Fruit fly (Drosophila melanogaster): ENCODE results near the gene Orc2.

DNA sequence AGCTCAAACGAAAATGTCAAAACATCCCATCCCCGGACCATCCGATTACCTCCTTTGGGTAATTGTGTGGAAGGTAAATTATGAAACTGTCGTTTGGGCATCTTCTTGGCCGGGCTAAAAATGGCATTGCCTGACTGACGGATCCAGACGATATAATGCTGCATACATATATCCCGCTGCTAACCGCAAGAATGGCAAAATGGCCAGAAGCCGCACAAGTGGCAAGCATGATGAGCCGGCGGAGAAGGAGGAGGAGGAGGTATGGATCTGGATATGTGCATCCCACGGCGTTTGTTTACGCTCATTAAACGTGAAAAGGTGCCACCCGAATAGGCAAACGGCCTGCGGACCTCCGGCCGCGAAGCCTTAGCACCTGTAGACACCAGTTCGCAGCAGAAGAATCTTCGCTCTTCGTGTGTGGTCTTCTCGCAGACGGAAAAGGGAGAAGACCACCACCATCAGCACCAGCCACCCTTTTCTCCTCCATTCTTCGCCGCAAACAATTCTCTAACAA lies 24.3 kb downstream of the Orc2 start:
- TF ChIP-seq Snoo (tag; optimal IDR thresholded peaks at IDR 0.05) (no peak), CG12605 (GFP tag; IDR thresholded peaks at IDR 0.05) (no peak), CG34367 (tag; optimal IDR thresholded peaks at IDR 0.05) (no peak), CG17806 (tag; optimal IDR thresholded peaks at IDR 0.05) (no peak), CG9948 (tag; optimal IDR thresholded peaks at IDR 0.05) (no peak), D1 (tag; optimal IDR thresholded peaks at IDR 0.05) (no peak), gl (tag; optimal IDR thresholded peaks at IDR 0.05) (peak; percentile 52)

All from whole organism, pupa.